Worm (Caenorhabditis elegans) whole organism, early embryonic: Measurements from ENCODE around the gene D2023.4.

ENCODE experiments used
- ceh-13 ChIP-seq: fragments of 200-800 bp; sonication (Bioruptor generic); optimal IDR thresholded peaks from 2 replicates; lab custom pipeline; 2018; ENCODE audit warnings: mild to moderate bottlenecking, missing genetic modification characterization, missing compliant biosample characterization
- flt-1 ChIP-seq: fragments of 200-800 bp; sonication (Bioruptor generic); IDR thresholded peaks from 2 replicates; pipeline ENCODE4 v1.3.6; 2022; ENCODE audit warnings: missing genetic modification characterization, missing compliant biosample characterization
- tra-4 ChIP-seq: sonication (generic microtip); optimal IDR thresholded peaks from 2 replicates; lab custom pipeline; 2017; ENCODE audit warnings: missing genetic modification characterization, missing compliant biosample characterization

ce11 chrV:11843678-11844366, 18.3 kb upstream of the D2023.4 start, which contains the start of gene nphp-4:
- no peak for TF ChIP-seq ceh-13 (GFP tag; lab: Kevin White, UChicago)
- TF ChIP-seq flt-1: no peak
- TF ChIP-seq tra-4 (tag; lab: Kevin White, UChicago): no peak
